Worm (Caenorhabditis elegans): ENCODE measurements around the gene srw-108.

srw-108 gene

ce11 chrV:500535-500934 is 27.2 kb upstream of the srw-108 start:
- TF ChIP-seq sma-3 (GFP tag; optimal IDR thresholded peaks at IDR 0.05) (no peak), fos-1 (tag; optimal IDR thresholded peaks at IDR 0.05) (no peak), sem-4 (tag; optimal IDR thresholded peaks at IDR 0.05) (no peak), dmd-4 (tag; optimal IDR thresholded peaks at IDR 0.05) (no peak), ceh-16 (tag; optimal IDR thresholded peaks at IDR 0.05) (no peak), nhr-10 (tag; optimal IDR thresholded peaks at IDR 0.05) (no peak), elt-3 (tag; optimal IDR thresholded peaks at IDR 0.05) (no peak), R02D3.7 (tag; optimal IDR thresholded peaks at IDR 0.05) (no peak), ztf-1 (GFP tag; conservative IDR thresholded peaks at IDR 0.05) (no peak), crh-2 (tag; optimal IDR thresholded peaks at IDR 0.05) (no peak)

- TF ChIP-seq F13H6.1 (tag; optimal IDR thresholded peaks at IDR 0.05), result no peak
- no peak for TF ChIP-seq nhr-129 (tag; optimal IDR thresholded peaks at IDR 0.05)
- TF ChIP-seq mab-5 (tag; optimal IDR thresholded peaks at IDR 0.05), result no peak
- no peak for TF ChIP-seq fos-1 (tag; optimal IDR thresholded peaks at IDR 0.05)
- TF ChIP-seq lin-11 (tag; optimal IDR thresholded peaks at IDR 0.05), result no peak
- TF ChIP-seq unc-39 (tag; optimal IDR thresholded peaks at IDR 0.05), result no peak
- TF ChIP-seq ztf-1 (GFP tag; conservative IDR thresholded peaks at IDR 0.05), result no peak
- TF ChIP-seq C34F6.9 (tag; optimal IDR thresholded peaks at IDR 0.05), result no peak
- no peak for TF ChIP-seq egl-27 (tag; optimal IDR thresholded peaks at IDR 0.05)
- no peak for TF ChIP-seq ama-1 (optimal IDR thresholded peaks at IDR 0.05)
- no peak for TF ChIP-seq aly-2 (tag; optimal IDR thresholded peaks at IDR 0.05)
- TF ChIP-seq R02D3.7 (tag; optimal IDR thresholded peaks at IDR 0.05), result no peak
- TF ChIP-seq gmeb-1 (tag; optimal IDR thresholded peaks at IDR 0.05), result no peak
- TF ChIP-seq nhr-237 (tag; optimal IDR thresholded peaks at IDR 0.05), result no peak
- no peak for TF ChIP-seq nhr-10 (tag; optimal IDR thresholded peaks at IDR 0.05)
- TF ChIP-seq Y55F3AM.14 (GFP tag; optimal IDR thresholded peaks at IDR 0.05), result no peak
Observed at ce11 chrV:501230-501629, 26.5 kb upstream of the srw-108 start, which contains the start of gene str-256. str-256 (minus strand) TSS chrV:501330.

ce11 chrV:502803-503273 is 24.9 kb upstream of the srw-108 start, which contains the start of gene T01G6.10:
T01G6.10 (minus strand) TSS chrV:503223.
- no peak for TF ChIP-seq unc-62 (GFP tag; optimal IDR thresholded peaks at IDR 0.05)
- TF ChIP-seq nhr-237 (tag; optimal IDR thresholded peaks at IDR 0.05), result no peak
- TF ChIP-seq snpc-4 (tag; optimal IDR thresholded peaks at IDR 0.05), result no peak
- TF ChIP-seq nhr-6 (tag; optimal IDR thresholded peaks at IDR 0.05), result no peak
- TF ChIP-seq nhr-21 (tag; optimal IDR thresholded peaks at IDR 0.05), result no peak
- no peak for TF ChIP-seq F13H6.1 (tag; optimal IDR thresholded peaks at IDR 0.05)
- no peak for TF ChIP-seq ztf-1 (GFP tag; conservative IDR thresholded peaks at IDR 0.05)
- no peak for TF ChIP-seq C34F6.9 (tag; optimal IDR thresholded peaks at IDR 0.05)
- no peak for TF ChIP-seq mbf-1 (tag; optimal IDR thresholded peaks at IDR 0.05)
- TF ChIP-seq nhr-77 (tag; optimal IDR thresholded peaks at IDR 0.05), result no peak
- no peak for TF ChIP-seq nhr-10 (tag; optimal IDR thresholded peaks at IDR 0.05)
- TF ChIP-seq nhr-12 (tag; optimal IDR thresholded peaks at IDR 0.05), result no peak
- no peak for TF ChIP-seq R02D3.7 (tag; optimal IDR thresholded peaks at IDR 0.05)
- TF ChIP-seq sem-4 (tag; optimal IDR thresholded peaks at IDR 0.05), result no peak
- TF ChIP-seq elt-1 (tag; optimal IDR thresholded peaks at IDR 0.05), result no peak

- TF ChIP-seq elt-1 (tag; optimal IDR thresholded peaks at IDR 0.05) (no peak), mab-5 (tag; optimal IDR thresholded peaks at IDR 0.05) (no peak), dmd-4 (tag; optimal IDR thresholded peaks at IDR 0.05) (no peak), nhr-12 (tag; optimal IDR thresholded peaks at IDR 0.05) (no peak), ztf-1 (GFP tag; conservative IDR thresholded peaks at IDR 0.05) (no peak), sem-4 (tag; optimal IDR thresholded peaks at IDR 0.05) (no peak), peb-1 (tag; optimal IDR thresholded peaks at IDR 0.05) (no peak), ama-1 (optimal IDR thresholded peaks at IDR 0.05) (no peak), unc-55 (GFP tag; optimal IDR thresholded peaks at IDR 0.05) (no peak), elt-3 (tag; optimal IDR thresholded peaks at IDR 0.05) (no peak), nhr-23 (tag; optimal IDR thresholded peaks at IDR 0.05) (no peak), unc-39 (tag; optimal IDR thresholded peaks at IDR 0.05) (no peak), blmp-1 (tag; optimal IDR thresholded peaks at IDR 0.05; ENCODE audit: insufficient read depth) (no peak), snpc-4 (tag; optimal IDR thresholded peaks at IDR 0.05) (no peak), mdl-1 (tag; optimal IDR thresholded peaks at IDR 0.05) (no peak), gmeb-1 (tag; optimal IDR thresholded peaks at IDR 0.05) (no peak)
Observed at ce11 chrV:503728-504127, 24.0 kb upstream of the srw-108 start, which contains the start of gene srlf-35. srlf-35 (plus strand) TSS chrV:504028.

ce11 chrV:505191-505590 is 22.5 kb upstream of the srw-108 start, which contains the start of gene srlf-19:
srlf-19 (plus strand) TSS chrV:505491.
- no peak for TF ChIP-seq nhr-25 (tag; optimal IDR thresholded peaks at IDR 0.05)
- TF ChIP-seq ceh-16 (tag; optimal IDR thresholded peaks at IDR 0.05), result no peak
- TF ChIP-seq unc-39 (tag; optimal IDR thresholded peaks at IDR 0.05), result no peak
- no peak for TF ChIP-seq ztf-4 (tag; optimal IDR thresholded peaks at IDR 0.05)
- TF ChIP-seq nhr-12 (tag; optimal IDR thresholded peaks at IDR 0.05), result no peak
- TF ChIP-seq nhr-11 (tag; optimal IDR thresholded peaks at IDR 0.05), result no peak
- TF ChIP-seq nhr-6 (tag; optimal IDR thresholded peaks at IDR 0.05), result no peak
- no peak for TF ChIP-seq R02D3.7 (tag; optimal IDR thresholded peaks at IDR 0.05)
- TF ChIP-seq mbf-1 (tag; optimal IDR thresholded peaks at IDR 0.05), result no peak
- no peak for TF ChIP-seq C34F6.9 (tag; optimal IDR thresholded peaks at IDR 0.05)
- TF ChIP-seq F13H6.1 (tag; optimal IDR thresholded peaks at IDR 0.05), result no peak
- TF ChIP-seq zag-1 (tag; optimal IDR thresholded peaks at IDR 0.05), result no peak
- TF ChIP-seq ceh-82 (tag; optimal IDR thresholded peaks at IDR 0.05), result no peak
- no peak for TF ChIP-seq nhr-21 (tag; optimal IDR thresholded peaks at IDR 0.05)
- no peak for TF ChIP-seq peb-1 (tag; optimal IDR thresholded peaks at IDR 0.05)
